Worm (Caenorhabditis elegans) whole organism, L1 larva: ENCODE data around the gene T19C3.5.

ENCODE experiments used
- C16A3.4 ChIP-seq: fragments of 150-350 bp; optimal IDR thresholded peaks from 2 replicates; lab custom pipeline; 2014; ENCODE audit warnings: missing biosample characterization, missing genetic modification characterization
- aly-2 ChIP-seq: fragments of 150-350 bp; optimal IDR thresholded peaks from 2 replicates; lab custom pipeline; 2014; ENCODE audit warnings: missing biosample characterization, missing genetic modification characterization
- blmp-1 ChIP-seq: fragments of 150-350 bp; optimal IDR thresholded peaks from 2 replicates; lab custom pipeline; 2014; ENCODE audit warnings: missing biosample characterization, missing genetic modification characterization
- ceh-88 ChIP-seq: fragments of 200-800 bp; sonication (Bioruptor generic); IDR thresholded peaks from 2 replicates; pipeline ENCODE4 v1.3.6; 2022; ENCODE audit warnings: missing genetic modification characterization, missing compliant biosample characterization
- ces-1 ChIP-seq: fragments of 150-350 bp; optimal IDR thresholded peaks from 2 replicates; lab custom pipeline; 2014; ENCODE audit warnings: missing biosample characterization, missing genetic modification reagents, missing genetic modification characterization
- efl-1 ChIP-seq, 4 experiments: fragments of 150-350 bp; optimal IDR thresholded peaks in 3 of 4; peaks in 1 of 4; 1 replicate in 1 of 4; 2 replicates in 3 of 4; lab custom pipeline; 2014; ENCODE audit warnings: missing biosample characterization in 2 of 4, missing genetic modification characterization in 2 of 4, missing genetic modification reagents in 2 of 4
- efl-3 ChIP-seq: fragments of 200-800 bp; sonication (Bioruptor generic); optimal IDR thresholded peaks from 2 replicates; lab custom pipeline; 2018; ENCODE audit warnings: mild to moderate bottlenecking, missing genetic modification characterization, missing compliant biosample characterization
- elt-2 ChIP-seq: sonication (generic microtip); optimal IDR thresholded peaks from 2 replicates; lab custom pipeline; 2016; ENCODE audit warnings: missing genetic modification characterization, mild to moderate bottlenecking, inconsistent platforms, missing compliant biosample characterization, missing genetic modification reagents
- elt-3 ChIP-seq, 6 experiments: fragments of 150-350 bp in 1 of 6; sonication (generic microtip); optimal IDR thresholded peaks; 2 replicates each; lab custom pipeline; 2017 to 2018; ENCODE audit warnings: missing biosample characterization in 6 of 6, missing genetic modification characterization in 6 of 6, inconsistent platforms in 1 of 6
- grh-1 ChIP-seq: fragments of 200-800 bp; sonication (Bioruptor generic); IDR thresholded peaks from 2 replicates; pipeline ENCODE4 v1.3.6; 2022; ENCODE audit warnings: missing genetic modification reagents, missing genetic modification characterization, missing compliant biosample characterization
- hlh-17 ChIP-seq: fragments of 200-800 bp; sonication (Bioruptor generic); optimal IDR thresholded peaks from 2 replicates; lab custom pipeline; 2018; ENCODE audit warnings: missing genetic modification characterization, mild to moderate bottlenecking, missing compliant biosample characterization, moderate library complexity, borderline replicate concordance
- hlh-4 ChIP-seq: sonication (generic microtip); optimal IDR thresholded peaks from 2 replicates; lab custom pipeline; 2016; ENCODE audit warnings: mild to moderate bottlenecking, missing genetic modification characterization, missing compliant biosample characterization
- hpl-2 ChIP-seq: fragments of 150-350 bp; optimal IDR thresholded peaks from 2 replicates; lab custom pipeline; 2014; ENCODE audit warnings: missing biosample characterization, missing genetic modification reagents, missing genetic modification characterization
- jun-1 ChIP-seq: fragments of 150-350 bp; optimal IDR thresholded peaks from 2 replicates; lab custom pipeline; 2014; ENCODE audit warnings: missing biosample characterization, missing genetic modification reagents, missing genetic modification characterization
- lin-13 ChIP-seq: fragments of 150-350 bp; optimal IDR thresholded peaks from 2 replicates; lab custom pipeline; 2014; ENCODE audit warnings: missing biosample characterization, missing genetic modification reagents, missing genetic modification characterization
- lin-14 ChIP-seq: fragments of 200-800 bp; sonication (Bioruptor generic); optimal IDR thresholded peaks from 2 replicates; lab custom pipeline; 2018; ENCODE audit warnings: mild to moderate bottlenecking, missing genetic modification characterization, moderate library complexity, missing compliant biosample characterization
- lin-15B ChIP-seq: fragments of 150-350 bp; sonication (generic microtip); optimal IDR thresholded peaks from 3 replicates; lab custom pipeline; 2014; ENCODE audit warnings: missing biosample characterization, missing genetic modification characterization
- lin-35 ChIP-seq, 2 experiments: fragments of 150-350 bp; optimal IDR thresholded peaks; 2 replicates each; lab custom pipeline; 2014; ENCODE audit warnings: missing biosample characterization in 2 of 2, missing genetic modification characterization in 2 of 2, missing genetic modification reagents in 2 of 2
- lsy-2 ChIP-seq, 2 experiments: fragments of 150-350 bp; optimal IDR thresholded peaks; 2 replicates each; lab custom pipeline; 2014; ENCODE audit warnings: missing biosample characterization in 2 of 2, missing genetic modification characterization in 2 of 2
- mef-2 ChIP-seq: fragments of 150-350 bp; optimal IDR thresholded peaks from 2 replicates; lab custom pipeline; 2014; ENCODE audit warnings: missing biosample characterization, missing genetic modification characterization
- mep-1 ChIP-seq: fragments of 150-350 bp; optimal IDR thresholded peaks from 2 replicates; lab custom pipeline; 2014; ENCODE audit warnings: missing biosample characterization, missing genetic modification characterization
- nhr-20 ChIP-seq: sonication (generic microtip); optimal IDR thresholded peaks from 2 replicates; lab custom pipeline; 2016; ENCODE audit warnings: mild to moderate bottlenecking, missing genetic modification characterization, missing compliant biosample characterization
- nhr-47 ChIP-seq: sonication (generic microtip); optimal IDR thresholded peaks from 2 replicates; lab custom pipeline; 2016; ENCODE audit warnings: mild to moderate bottlenecking, missing genetic modification characterization, moderate library complexity, missing compliant biosample characterization
- nhr-71 ChIP-seq: sonication (generic microtip); optimal IDR thresholded peaks from 2 replicates; lab custom pipeline; 2016; ENCODE audit warnings: mild to moderate bottlenecking, missing genetic modification characterization, moderate library complexity, missing compliant biosample characterization
- nhr-84 ChIP-seq: sonication (generic microtip); optimal IDR thresholded peaks from 2 replicates; lab custom pipeline; 2017; ENCODE audit warnings: missing biosample characterization, missing genetic modification characterization
- nhr-85 ChIP-seq: sonication (generic microtip); peaks from one replicate; lab custom pipeline; 2016; ENCODE audit warnings: missing genetic modification characterization, inconsistent platforms, missing compliant biosample characterization
- nhr-90 ChIP-seq: sonication (generic microtip); optimal IDR thresholded peaks from 2 replicates; lab custom pipeline; 2016; ENCODE audit warnings: mild to moderate bottlenecking, missing genetic modification characterization, missing compliant biosample characterization; ENCODE audit not compliant: poor library complexity
- skn-1 ChIP-seq: fragments of 150-350 bp; optimal IDR thresholded peaks from 2 replicates; lab custom pipeline; 2014; ENCODE audit warnings: missing biosample characterization, missing genetic modification characterization
- snu-23 ChIP-seq: sonication (generic microtip); optimal IDR thresholded peaks from 2 replicates; lab custom pipeline; 2016; ENCODE audit warnings: missing genetic modification characterization, missing compliant biosample characterization
- sup-37 ChIP-seq: fragments of 200-800 bp; sonication (Bioruptor generic); optimal IDR thresholded peaks from 2 replicates; lab custom pipeline; 2018; ENCODE audit warnings: mild to moderate bottlenecking, missing genetic modification characterization, missing compliant biosample characterization
- unc-86 ChIP-seq: sonication (generic microtip); optimal IDR thresholded peaks from 2 replicates; lab custom pipeline; 2016; ENCODE audit warnings: missing genetic modification characterization, missing compliant biosample characterization
- unc-98 ChIP-seq: fragments of 200-800 bp; sonication (Bioruptor generic); IDR thresholded peaks from 2 replicates; pipeline ENCODE4 v1.3.6; 2022; ENCODE audit warnings: missing genetic modification characterization, missing compliant biosample characterization
- xbp-1 ChIP-seq: sonication (generic microtip); optimal IDR thresholded peaks from 2 replicates; lab custom pipeline; 2016; ENCODE audit warnings: missing genetic modification characterization, missing compliant biosample characterization
- zag-1 ChIP-seq: fragments of 150-350 bp; optimal IDR thresholded peaks from 2 replicates; lab custom pipeline; 2014; ENCODE audit warnings: missing biosample characterization, missing genetic modification characterization
- ztf-11 ChIP-seq, 2 experiments: sonication (generic microtip); optimal IDR thresholded peaks; 2 replicates each; lab custom pipeline; 2016 to 2017; ENCODE audit warnings: missing genetic modification characterization in 2 of 2, missing biosample characterization in 1 of 2, missing compliant biosample characterization in 1 of 2

T19C3.5 gene

ce11 chrIII:658357-658756 is 30.6 kb upstream of the T19C3.5 start, which contains the start of gene C09F5.1:
Gene C09F5.1, plus strand, starts transcription at chrIII:658709.
- TF ChIP-seq nhr-20 (tag; lab: Kevin White, UChicago) = peak; percentile 18
- TF ChIP-seq ces-1 (GFP tag; lab: Kevin White, UChicago) = no peak
- TF ChIP-seq xbp-1 = no peak
- no peak for TF ChIP-seq hlh-17 (GFP tag; lab: Kevin White, UChicago)
- peak; percentile 62 for TF ChIP-seq lin-14 (GFP tag; lab: Kevin White, UChicago)
- TF ChIP-seq efl-1 (optimal IDR thresholded peaks at IDR 0.05; lab: Kevin White, UChicago) = no peak
- peak in 1 of 2 experiments; percentile 45 for TF ChIP-seq efl-1 (GFP tag; optimal IDR thresholded peaks at IDR 0.05 in 1 of 2; lab: Kevin White, UChicago)
- TF ChIP-seq aly-2 (tag; lab: Kevin White, UChicago) = no peak
- TF ChIP-seq elt-3 (tag; optimal IDR thresholded peaks at IDR 0.05; lab: Kevin White, UChicago) = peak in 2 of 6 experiments; percentile 34 to 35
- TF ChIP-seq nhr-47 (tag; lab: Kevin White, UChicago) = peak; percentile 1
- peak; percentile 24 for TF ChIP-seq C16A3.4
- TF ChIP-seq lin-13 = no peak
- peak in 1 of 2 experiments; percentile 16 for TF ChIP-seq lsy-2 (tag; optimal IDR thresholded peaks at IDR 0.05; lab: Kevin White, UChicago)
- no peak for TF ChIP-seq sup-37 (GFP tag; lab: Kevin White, UChicago)
- peak; percentile 52 for TF ChIP-seq snu-23
- TF ChIP-seq nhr-85 (tag; lab: Kevin White, UChicago) = peak; percentile 60
- peak; percentile 16 for TF ChIP-seq nhr-90 (tag; lab: Kevin White, UChicago)
- peak; percentile 15 for TF ChIP-seq nhr-71 (tag; lab: Kevin White, UChicago)
- TF ChIP-seq unc-98 (GFP tag; lab: Robert Waterston, UW) = no peak
- no peak for TF ChIP-seq zag-1 (tag; lab: Kevin White, UChicago)
- TF ChIP-seq lin-35 (GFP tag; optimal IDR thresholded peaks at IDR 0.05; lab: Kevin White, UChicago) = peak in 1 of 2 experiments; percentile 37
- TF ChIP-seq blmp-1 (tag; lab: Kevin White, UChicago) = peak; percentile 66
- peak; percentile 81 for TF ChIP-seq grh-1 (GFP tag; lab: Robert Waterston, UW)

- peak; percentile 77 for TF ChIP-seq lin-14 (GFP tag; lab: Kevin White, UChicago)
- TF ChIP-seq blmp-1 (tag; lab: Kevin White, UChicago) = peak; percentile 95
- no peak for TF ChIP-seq ztf-11 (tag; optimal IDR thresholded peaks at IDR 0.05; lab: Kevin White, UChicago)
- TF ChIP-seq skn-1 = no peak
- TF ChIP-seq mep-1 (tag; lab: Kevin White, UChicago) = peak; percentile 65
- peak; percentile 76 for TF ChIP-seq nhr-85 (tag; lab: Kevin White, UChicago)
- no peak for TF ChIP-seq jun-1 (tag; lab: Kevin White, UChicago)
- peak; percentile 4 for TF ChIP-seq nhr-20 (tag; lab: Kevin White, UChicago)
- TF ChIP-seq xbp-1 = no peak
These were observed 29.5 kb upstream of the T19C3.5 start for ce11 chrIII:657241-657640.

ce11 chrIII:656660-657059 is 28.9 kb upstream of the T19C3.5 start:
- no peak for TF ChIP-seq unc-98 (GFP tag; lab: Robert Waterston, UW)
- peak in 1 of 6 experiments; percentile 60 for TF ChIP-seq elt-3 (tag; optimal IDR thresholded peaks at IDR 0.05; lab: Kevin White, UChicago)
- no peak for TF ChIP-seq hlh-4 (tag; lab: Kevin White, UChicago)
- no peak for TF ChIP-seq unc-86
- TF ChIP-seq lin-15B (tag; lab: Kevin White, UChicago) = no peak
- no peak for TF ChIP-seq efl-3 (GFP tag; lab: Kevin White, UChicago)
- TF ChIP-seq mef-2 (tag; lab: Kevin White, UChicago) = no peak
- TF ChIP-seq nhr-84 (tag; lab: Kevin White, UChicago) = no peak
- no peak for TF ChIP-seq elt-2 (tag; lab: Kevin White, UChicago)
- TF ChIP-seq aly-2 (tag; lab: Kevin White, UChicago) = no peak
- peak; percentile 45 for TF ChIP-seq lin-14 (GFP tag; lab: Kevin White, UChicago)
- peak; percentile 4 for TF ChIP-seq nhr-20 (tag; lab: Kevin White, UChicago)
- peak; percentile 9 for TF ChIP-seq snu-23
- peak; percentile 85 for TF ChIP-seq blmp-1 (tag; lab: Kevin White, UChicago)
- TF ChIP-seq mep-1 (tag; lab: Kevin White, UChicago) = peak; percentile 15
- peak; percentile 77 for TF ChIP-seq nhr-85 (tag; lab: Kevin White, UChicago)
- no peak for TF ChIP-seq ceh-88 (GFP tag; lab: Robert Waterston, UW)
- no peak for TF ChIP-seq zag-1 (tag; lab: Kevin White, UChicago)
- no peak for TF ChIP-seq hpl-2
